Worm (Caenorhabditis elegans) whole organism, mixed stage, embryonic: ENCODE data around the gene T24E12.12.

Experiments used
- blmp-1 ChIP-seq: fragments of 150-350 bp; optimal IDR thresholded peaks from 2 replicates; lab custom pipeline; 2014; ENCODE audit warnings: missing biosample characterization, missing genetic modification characterization
- ces-1 ChIP-seq: fragments of 150-350 bp; optimal IDR thresholded peaks from 2 replicates; lab custom pipeline; 2014; ENCODE audit warnings: missing biosample characterization, missing genetic modification reagents, missing genetic modification characterization
- cnd-1 ChIP-seq: fragments of 200-800 bp; sonication (Bioruptor generic); optimal IDR thresholded peaks from 2 replicates; lab custom pipeline; 2018; ENCODE audit warnings: mild to moderate bottlenecking, missing genetic modification characterization, missing compliant biosample characterization
- elt-3 ChIP-seq: fragments of 150-350 bp; optimal IDR thresholded peaks from 2 replicates; lab custom pipeline; 2014; ENCODE audit warnings: missing biosample characterization, missing genetic modification characterization
- hlh-1 ChIP-seq: fragments of 150-350 bp; optimal IDR thresholded peaks from 2 replicates; lab custom pipeline; 2014; ENCODE audit warnings: missing biosample characterization, missing genetic modification reagents, missing genetic modification characterization
- nhr-12 ChIP-seq: fragments of 150-350 bp; optimal IDR thresholded peaks from 2 replicates; lab custom pipeline; 2014; ENCODE audit warnings: missing biosample characterization, missing genetic modification characterization
- nhr-237 ChIP-seq: fragments of 150-350 bp; optimal IDR thresholded peaks from 2 replicates; lab custom pipeline; 2014; ENCODE audit warnings: missing biosample characterization, missing genetic modification characterization
- pha-4 ChIP-seq: fragments of 150-350 bp; optimal IDR thresholded peaks from 2 replicates; lab custom pipeline; 2018; ENCODE audit warnings: missing biosample characterization, missing genetic modification reagents, missing genetic modification characterization
- ztf-11 ChIP-seq: fragments of 150-350 bp; optimal IDR thresholded peaks from 2 replicates; lab custom pipeline; 2014; ENCODE audit warnings: missing biosample characterization, missing genetic modification characterization

ce11 chrII:3782309-3783000, 23.4 kb downstream of the T24E12.12 start, which contains the start of gene T24E12.2:
- no peak for TF ChIP-seq elt-3
- TF ChIP-seq hlh-1: no peak
- TF ChIP-seq cnd-1 (tag; lab: Kevin White, UChicago): no peak
- no peak for TF ChIP-seq nhr-237
- TF ChIP-seq nhr-12: no peak
- TF ChIP-seq ces-1: no peak
- no peak for TF ChIP-seq blmp-1 (tag; lab: Kevin White, UChicago)
- no peak for TF ChIP-seq ztf-11 (tag; lab: Kevin White, UChicago)
- no peak for TF ChIP-seq pha-4 (tag; lab: Kevin White, UChicago)
